Worm (Caenorhabditis elegans): ENCODE data around the gene Y14H12A.2.

DNA sequence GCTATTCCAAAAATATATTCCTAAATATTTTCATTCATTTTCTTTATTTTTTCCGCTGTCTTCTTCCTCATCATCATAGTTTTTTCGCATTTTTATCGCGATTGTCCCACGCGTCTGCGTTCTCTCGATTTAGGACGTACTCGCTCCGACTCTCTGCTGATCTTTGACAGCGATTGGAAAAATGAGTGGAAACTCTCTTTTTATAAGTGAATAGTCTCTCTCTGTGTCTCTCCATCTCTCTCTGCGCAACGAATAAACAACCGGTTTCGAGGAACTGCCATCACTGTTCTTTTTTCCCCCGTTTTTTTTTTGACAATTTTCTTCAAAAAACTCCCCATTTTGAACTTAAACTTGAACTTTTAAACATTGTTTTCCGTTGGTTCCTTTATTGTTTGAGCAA lies 38.1 kb downstream of the Y14H12A.2 start:
- no peak for TF ChIP-seq R02D3.7 (tag; optimal IDR thresholded peaks at IDR 0.05)
- TF ChIP-seq skn-1 (tag; optimal IDR thresholded peaks at IDR 0.05), result no peak
- TF ChIP-seq nhr-76 (tag; optimal IDR thresholded peaks at IDR 0.05), result no peak

Data from whole organism, L3 larva.